Fruit fly (Drosophila melanogaster) whole organism, embryonic: ENCODE data around the gene Tg.

Experiments
- Bgb ChIP-seq: fragments of 200-800 bp; sonication (Bioruptor generic); IDR thresholded peaks from 2 replicates; pipeline ENCODE4 v1.3.6; 2022; ENCODE audit warnings: missing biosample characterization, missing genetic modification characterization; ENCODE audit not compliant: partially characterized antibody
- CG10147 ChIP-seq: fragments of 200-800 bp; sonication (Bioruptor generic); optimal IDR thresholded peaks from 2 replicates; lab custom pipeline; 2019; ENCODE audit warnings: missing biosample characterization, mild to moderate bottlenecking, missing genetic modification characterization, moderate library complexity
- CG11398 ChIP-seq: fragments of 200-800 bp; sonication (Bioruptor generic); optimal IDR thresholded peaks from 2 replicates; lab custom pipeline; 2016; ENCODE audit warnings: missing biosample characterization, missing genetic modification characterization
- CG12769 ChIP-seq: fragments of 200-800 bp; sonication (Bioruptor generic); optimal IDR thresholded peaks from 2 replicates; lab custom pipeline; 2019; ENCODE audit warnings: missing biosample characterization, mild to moderate bottlenecking, missing genetic modification characterization, moderate library complexity
- CG1647 ChIP-seq: fragments of 200-800 bp; sonication (Bioruptor generic); optimal IDR thresholded peaks from 3 replicates; lab custom pipeline; 2016; ENCODE audit warnings: missing biosample characterization, missing genetic modification characterization
- CG16815 ChIP-seq: fragments of 200-800 bp; sonication (Bioruptor generic); optimal IDR thresholded peaks from 3 replicates; lab custom pipeline; 2017; ENCODE audit warnings: missing biosample characterization, mild to moderate bottlenecking, missing genetic modification characterization
- CG17361 ChIP-seq: fragments of 200-800 bp; sonication (Bioruptor generic); IDR thresholded peaks from 3 replicates; pipeline ENCODE4 v1.3.6; 2022; ENCODE audit warnings: missing biosample characterization, missing genetic modification characterization
- CG18476 ChIP-seq: fragments of 200-800 bp; sonication (Bioruptor generic); optimal IDR thresholded peaks from 2 replicates; lab custom pipeline; 2016; ENCODE audit warnings: missing biosample characterization, mild to moderate bottlenecking, missing genetic modification characterization
- CG2199 ChIP-seq: fragments of 200-800 bp; sonication (Bioruptor generic); IDR thresholded peaks from 3 replicates; pipeline ENCODE4 v1.3.6; 2022; ENCODE audit warnings: missing biosample characterization, missing genetic modification characterization
- CG3163 ChIP-seq: fragments of 200-800 bp; sonication (Bioruptor generic); optimal IDR thresholded peaks from 3 replicates; lab custom pipeline; 2016; ENCODE audit warnings: missing biosample characterization, missing genetic modification characterization
- CG3995 ChIP-seq: fragments of 200-800 bp; sonication (Bioruptor generic); optimal IDR thresholded peaks from 3 replicates; lab custom pipeline; 2016; ENCODE audit warnings: missing biosample characterization, missing genetic modification characterization
- CG8281 ChIP-seq: fragments of 200-800 bp; sonication (Bioruptor generic); optimal IDR thresholded peaks from 2 replicates; lab custom pipeline; 2018; ENCODE audit warnings: missing biosample characterization, mild to moderate bottlenecking, missing genetic modification characterization, moderate library complexity
- CkIIα-i1 ChIP-seq: fragments of 200-800 bp; sonication (Bioruptor generic); IDR thresholded peaks from 2 replicates; pipeline ENCODE4 v1.3.6; 2022; ENCODE audit warnings: missing biosample characterization, missing genetic modification characterization
- Dip2 ChIP-seq: fragments of 200-800 bp; sonication (Bioruptor generic); IDR thresholded peaks from 2 replicates; pipeline ENCODE4 v1.3.6; 2022; ENCODE audit warnings: missing biosample characterization, missing genetic modification characterization
- Dip3 ChIP-seq: fragments of 200-800 bp; sonication (Bioruptor generic); optimal IDR thresholded peaks from 3 replicates; lab custom pipeline; 2016; ENCODE audit warnings: missing biosample characterization, missing genetic modification characterization
- Dp ChIP-seq: fragments of 200-800 bp; sonication (Bioruptor generic); optimal IDR thresholded peaks from 2 replicates; lab custom pipeline; 2018; ENCODE audit warnings: missing biosample characterization, mild to moderate bottlenecking, missing genetic modification characterization, moderate library complexity
- E2f1 ChIP-seq: fragments of 200-800 bp; sonication (Bioruptor generic); IDR thresholded peaks from 2 replicates; pipeline ENCODE4 v1.3.6; 2022; ENCODE audit warnings: missing biosample characterization, missing genetic modification characterization
- Fer3 ChIP-seq: fragments of 200-800 bp; sonication (Bioruptor generic); optimal IDR thresholded peaks from 2 replicates; lab custom pipeline; 2018; ENCODE audit warnings: missing biosample characterization, mild to moderate bottlenecking, missing genetic modification characterization, moderate library complexity
- GATAe ChIP-seq: fragments of 200-800 bp; sonication (Bioruptor generic); conservative IDR thresholded peaks from 2 replicates; pipeline ENCODE4 v1.3.6; 2022; ENCODE audit warnings: missing biosample characterization, missing genetic modification characterization
- Kr ChIP-seq: fragments of 200-800 bp; sonication (Bioruptor generic); optimal IDR thresholded peaks from 2 replicates; lab custom pipeline; 2017; ENCODE audit warnings: missing biosample characterization, mild to moderate bottlenecking, missing genetic modification characterization
- MESR4 ChIP-seq: fragments of 200-800 bp; sonication (Bioruptor generic); optimal IDR thresholded peaks from 2 replicates; lab custom pipeline; 2018; ENCODE audit warnings: missing biosample characterization, mild to moderate bottlenecking, missing genetic modification characterization, moderate library complexity
- NFAT ChIP-seq: fragments of 200-800 bp; sonication (Bioruptor generic); IDR thresholded peaks from 2 replicates; pipeline ENCODE4 v1.3.6; 2022; ENCODE audit warnings: missing biosample characterization, missing genetic modification characterization
- Opbp ChIP-seq: fragments of 200-800 bp; sonication (Bioruptor generic); IDR thresholded peaks from 3 replicates; pipeline ENCODE4 v1.3.6; 2022; ENCODE audit warnings: missing biosample characterization, missing genetic modification characterization; ENCODE audit not compliant: partially characterized antibody
- Optix ChIP-seq: fragments of 200-800 bp; sonication (Bioruptor generic); IDR thresholded peaks from 3 replicates; pipeline ENCODE4 v1.3.6; 2022; ENCODE audit warnings: missing biosample characterization, missing genetic modification characterization
- Scr ChIP-seq: fragments of 200-800 bp; sonication (Bioruptor generic); IDR thresholded peaks from 2 replicates; pipeline ENCODE4 v1.3.6; 2022; ENCODE audit warnings: missing biosample characterization, missing genetic modification characterization; ENCODE audit not compliant: partially characterized antibody
- Sin3A ChIP-seq: fragments of >200 bp; optimal IDR thresholded peaks from 2 replicates; lab custom pipeline; 2018
- Six4 ChIP-seq: fragments of 200-800 bp; sonication (Bioruptor generic); optimal IDR thresholded peaks from 2 replicates; lab custom pipeline; 2016; ENCODE audit warnings: missing biosample characterization, missing genetic modification characterization
- Ssrp ChIP-seq: fragments of 200-800 bp; sonication (Bioruptor generic); optimal IDR thresholded peaks from 2 replicates; lab custom pipeline; 2018; ENCODE audit warnings: missing biosample characterization, mild to moderate bottlenecking, missing genetic modification characterization, moderate library complexity
- Tbp ChIP-seq: fragments of >200 bp; optimal IDR thresholded peaks from 2 replicates; lab custom pipeline; 2018; ENCODE audit warnings: missing biosample characterization, missing genetic modification characterization
- ase ChIP-seq: fragments of 200-800 bp; sonication (Bioruptor generic); IDR thresholded peaks from 3 replicates; pipeline ENCODE4 v1.3.6; 2022; ENCODE audit warnings: missing biosample characterization, missing genetic modification characterization
- ash1 ChIP-seq: fragments of 200-800 bp; sonication (Bioruptor generic); optimal IDR thresholded peaks from 2 replicates; lab custom pipeline; 2018; ENCODE audit warnings: missing biosample characterization, mild to moderate bottlenecking, missing genetic modification characterization
- ato ChIP-seq: fragments of 200-800 bp; sonication (Bioruptor generic); IDR thresholded peaks from 2 replicates; pipeline ENCODE4 v1.3.6; 2022; ENCODE audit warnings: missing biosample characterization, missing genetic modification characterization; ENCODE audit not compliant: partially characterized antibody
- bbx ChIP-seq: fragments of 200-800 bp; sonication (Bioruptor generic); IDR thresholded peaks from 2 replicates; pipeline ENCODE4 v1.3.6; 2022; ENCODE audit warnings: missing biosample characterization, missing genetic modification characterization; ENCODE audit not compliant: partially characterized antibody
- bigmax ChIP-seq: fragments of 200-800 bp; sonication (Bioruptor generic); optimal IDR thresholded peaks from 2 replicates; lab custom pipeline; 2018; ENCODE audit warnings: missing biosample characterization, mild to moderate bottlenecking, missing genetic modification characterization
- btn ChIP-seq: fragments of 200-800 bp; sonication (Bioruptor generic); optimal IDR thresholded peaks from 2 replicates; lab custom pipeline; 2016; ENCODE audit warnings: missing biosample characterization, missing genetic modification characterization
- gem ChIP-seq: fragments of 200-800 bp; sonication (Bioruptor generic); optimal IDR thresholded peaks from 2 replicates; lab custom pipeline; 2019; ENCODE audit warnings: missing biosample characterization, mild to moderate bottlenecking, missing genetic modification characterization, moderate library complexity
- gsb-n ChIP-seq: fragments of 200-800 bp; sonication (Bioruptor generic); optimal IDR thresholded peaks from 3 replicates; lab custom pipeline; 2018; ENCODE audit warnings: missing biosample characterization, mild to moderate bottlenecking, missing genetic modification characterization
- hb ChIP-seq: fragments of 200-800 bp; sonication (Bioruptor generic); IDR thresholded peaks from 3 replicates; pipeline ENCODE4 v1.3.6; 2022; ENCODE audit warnings: missing biosample characterization, missing genetic modification characterization; ENCODE audit not compliant: partially characterized antibody
- her ChIP-seq: fragments of 200-800 bp; sonication (Bioruptor generic); optimal IDR thresholded peaks from 2 replicates; lab custom pipeline; 2016; ENCODE audit warnings: missing biosample characterization, missing genetic modification characterization
- kay ChIP-seq: fragments of 200-800 bp; sonication (Bioruptor generic); optimal IDR thresholded peaks from 2 replicates; lab custom pipeline; 2016; ENCODE audit warnings: missing biosample characterization, missing genetic modification characterization
- lbe ChIP-seq: fragments of 200-800 bp; sonication (Bioruptor generic); optimal IDR thresholded peaks from 2 replicates; lab custom pipeline; 2016; ENCODE audit warnings: missing biosample characterization, mild to moderate bottlenecking, missing genetic modification characterization
- odd ChIP-seq: fragments of 200-800 bp; sonication (Bioruptor generic); optimal IDR thresholded peaks from 2 replicates; lab custom pipeline; 2017; ENCODE audit warnings: missing biosample characterization, mild to moderate bottlenecking, missing genetic modification characterization
- pb ChIP-seq: fragments of 200-800 bp; sonication (Bioruptor generic); optimal IDR thresholded peaks from 3 replicates; lab custom pipeline; 2016; ENCODE audit warnings: missing biosample characterization, missing genetic modification characterization
- prd ChIP-seq, 3 experiments: fragments of >200 bp in 2 of 3; fragments of 200-800 bp in 1 of 3; sonication (Bioruptor generic) in 1 of 3; optimal IDR thresholded peaks in 2 of 3; IDR thresholded peaks in 1 of 3; 2 replicates in 2 of 3; 3 replicates in 1 of 3; pipeline versions ENCODE4 v1.3.6 to Lab custom; 2017 to 2022; ENCODE audit warnings: missing biosample characterization in 1 of 3, missing genetic modification characterization in 1 of 3
- pum ChIP-seq: fragments of 200-800 bp; sonication (Bioruptor generic); optimal IDR thresholded peaks from 2 replicates; lab custom pipeline; 2016; ENCODE audit warnings: missing biosample characterization, missing genetic modification characterization
- stc ChIP-seq: fragments of 200-800 bp; sonication (Bioruptor generic); IDR thresholded peaks from 2 replicates; pipeline ENCODE4 v1.3.6; 2022; ENCODE audit warnings: missing biosample characterization, missing genetic modification characterization
- tna ChIP-seq: fragments of 200-800 bp; sonication (Bioruptor generic); IDR thresholded peaks from 2 replicates; pipeline ENCODE4 v1.3.6; 2022; ENCODE audit warnings: missing biosample characterization, missing genetic modification characterization; ENCODE audit not compliant: partially characterized antibody
- tup ChIP-seq: fragments of 200-800 bp; sonication (Bioruptor generic); optimal IDR thresholded peaks from 2 replicates; lab custom pipeline; 2016; ENCODE audit warnings: missing biosample characterization, mild to moderate bottlenecking, missing genetic modification characterization, moderate library complexity
- tx ChIP-seq: fragments of 200-800 bp; sonication (Bioruptor generic); optimal IDR thresholded peaks from 2 replicates; lab custom pipeline; 2016; ENCODE audit warnings: missing biosample characterization, missing genetic modification characterization
- vnd ChIP-seq: fragments of 200-800 bp; sonication (Bioruptor generic); IDR thresholded peaks from 3 replicates; pipeline ENCODE4 v1.3.6; 2022; ENCODE audit warnings: missing biosample characterization, missing genetic modification characterization; ENCODE audit not compliant: partially characterized antibody

Tg gene

dm6 chr2L:7964611-7965010, 46.6 kb upstream of the Tg start (continued):
- TF ChIP-seq Ssrp (tag; lab: Kevin White, UChicago) = peak; percentile 72
- TF ChIP-seq Dip3 = peak; percentile 12
- TF ChIP-seq prd (optimal IDR thresholded peaks at IDR 0.05; lab: Kevin White, UChicago) = no peak
- peak; percentile 88 for TF ChIP-seq prd (GFP tag; IDR thresholded peaks at IDR 0.05; lab: Robert Waterston, UW)
- TF ChIP-seq ash1 = no peak
- peak; percentile 6; the same call in 1 of the 2 replicates for TF ChIP-seq CkIIα-i1 (GFP tag; lab: Robert Waterston, UW)
- no peak for TF ChIP-seq Tbp
- no peak for TF ChIP-seq vnd (GFP tag; lab: Robert Waterston, UW)
- TF ChIP-seq bigmax (GFP tag; lab: Kevin White, UChicago) = no peak
- TF ChIP-seq tup (GFP tag; lab: Kevin White, UChicago) = peak; percentile 20
- peak; percentile 41 for TF ChIP-seq Fer3 (tag; lab: Kevin White, UChicago)
- TF ChIP-seq CG3995 (GFP tag; lab: Kevin White, UChicago) = no peak
- TF ChIP-seq Dp (GFP tag; lab: Kevin White, UChicago) = no peak
- TF ChIP-seq CG1647 (GFP tag; lab: Kevin White, UChicago) = peak; percentile 24
- TF ChIP-seq GATAe (GFP tag; lab: Robert Waterston, UW) = no peak
- peak; percentile 34 for TF ChIP-seq CG3163 (GFP tag; lab: Kevin White, UChicago)
- peak; percentile 83 for TF ChIP-seq ase (GFP tag; lab: Robert Waterston, UW)
- no peak for TF ChIP-seq MESR4
- no peak for TF ChIP-seq her (GFP tag; lab: Kevin White, UChicago)
- peak; percentile 65 for TF ChIP-seq CG11398 (GFP tag; lab: Kevin White, UChicago)
- no peak for TF ChIP-seq CG2199
- no peak for TF ChIP-seq Dip2
- peak; percentile 33 for TF ChIP-seq CG10147 (GFP tag; lab: Kevin White, UChicago)
- TF ChIP-seq tx = peak; percentile 39
- TF ChIP-seq Sin3A (lab: Kevin White, UChicago) = no peak
- TF ChIP-seq E2f1 = peak; percentile 72
- no peak for TF ChIP-seq Bgb (GFP tag; lab: Robert Waterston, UW)
- TF ChIP-seq CG18476 (GFP tag; lab: Kevin White, UChicago) = peak; percentile 9
- peak; percentile 65 for TF ChIP-seq CG17361
- TF ChIP-seq CG8281 = peak; percentile 28
- TF ChIP-seq tna = no peak
- TF ChIP-seq Kr = no peak
- no peak for TF ChIP-seq hb (GFP tag; lab: Robert Waterston, UW)
- peak; percentile 85 for TF ChIP-seq gem
- TF ChIP-seq odd (GFP tag; lab: Kevin White, UChicago) = peak; percentile 56
- TF ChIP-seq Scr (GFP tag; lab: Robert Waterston, UW) = no peak
- no peak for TF ChIP-seq lbe
- peak; percentile 30 for TF ChIP-seq Six4 (GFP tag; lab: Kevin White, UChicago)
- TF ChIP-seq Optix (GFP tag; lab: Robert Waterston, UW) = peak; percentile 56; the same call in 2 of the 3 replicates
- peak; percentile 49 for TF ChIP-seq pb (GFP tag; lab: Kevin White, UChicago)
- peak; percentile 22 for TF ChIP-seq kay (GFP tag; lab: Kevin White, UChicago)
- TF ChIP-seq stc (GFP tag; lab: Robert Waterston, UW) = peak; percentile 83
- TF ChIP-seq Opbp (GFP tag; lab: Robert Waterston, UW) = no peak
- TF ChIP-seq ato (GFP tag; lab: Robert Waterston, UW) = no peak
- TF ChIP-seq gsb-n (tag; lab: Kevin White, UChicago) = peak; percentile 40
- TF ChIP-seq pum (GFP tag; lab: Kevin White, UChicago) = peak; percentile 73
- TF ChIP-seq NFAT (GFP tag; lab: Robert Waterston, UW) = peak; percentile 38; the same call in 1 of the 2 replicates
- TF ChIP-seq btn = peak; percentile 51
- TF ChIP-seq CG12769 (tag; lab: Kevin White, UChicago) = peak; percentile 75
- TF ChIP-seq CG16815 (GFP tag; lab: Kevin White, UChicago) = peak; percentile 49
- no peak for TF ChIP-seq bbx (GFP tag; lab: Robert Waterston, UW)
